Fruit fly (Drosophila melanogaster): ENCODE results near the gene CG9312.

CG9312 gene

DNA sequence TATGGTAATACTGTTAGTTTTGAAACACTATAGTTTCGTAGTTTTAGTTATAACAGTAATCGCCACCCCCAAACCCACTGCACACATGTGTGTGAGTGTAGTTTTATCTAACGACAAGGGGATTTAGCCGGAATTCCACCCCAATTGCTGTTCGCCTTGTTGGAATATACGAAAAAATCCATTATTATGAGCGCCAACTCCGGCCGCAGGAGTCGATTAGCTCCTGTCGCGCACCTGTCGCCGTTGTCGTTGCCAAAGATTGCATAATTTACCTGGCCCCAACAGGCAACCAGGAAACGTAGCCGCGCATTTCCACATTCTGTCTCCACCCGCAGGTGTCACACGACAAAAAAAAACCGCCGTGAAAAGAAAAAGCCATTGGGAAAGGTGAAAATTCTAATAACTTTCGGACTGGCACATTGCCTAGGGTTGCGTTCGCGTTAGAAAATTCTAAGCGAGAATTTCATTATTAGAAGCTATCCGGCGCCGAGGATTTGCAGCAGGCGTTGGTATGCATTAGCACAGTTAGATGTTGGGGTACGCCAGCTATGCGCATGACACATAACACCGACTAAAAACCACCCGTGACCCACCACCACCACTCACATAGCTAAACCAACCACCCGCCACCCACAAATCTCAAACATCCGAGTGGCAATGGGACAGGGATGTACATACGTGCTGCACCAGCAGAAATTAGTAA lies 37.8 kb downstream of the CG9312 start:
- TF ChIP-seq CG12104 (GFP tag; optimal IDR thresholded peaks at IDR 0.05): no peak
- TF ChIP-seq sqz (GFP tag; optimal IDR thresholded peaks at IDR 0.05): peak; percentile 41
- TF ChIP-seq kah (GFP tag; optimal IDR thresholded peaks at IDR 0.05): no peak
- 0 out of 2 replicates have a peak, but pooled peaks have one; percentile 5 for TF ChIP-seq Ada2b (GFP tag; IDR thresholded peaks at IDR 0.05)
- no peak for TF ChIP-seq Antp (GFP tag; optimal IDR thresholded peaks at IDR 0.05)
- TF ChIP-seq CG8944 (GFP tag; optimal IDR thresholded peaks at IDR 0.05): no peak
- TF ChIP-seq ewg (GFP tag; optimal IDR thresholded peaks at IDR 0.05): peak; percentile 73
- TF ChIP-seq CG2202 (tag; optimal IDR thresholded peaks at IDR 0.05): no peak
- TF ChIP-seq CG1792 (GFP tag; optimal IDR thresholded peaks at IDR 0.05): no peak
- TF ChIP-seq Ets65A (GFP tag): peak; percentile 7
- TF ChIP-seq ase (GFP tag; IDR thresholded peaks at IDR 0.05): 0 out of 3 replicates have a peak, but pooled peaks have one; percentile 7
- no peak for TF ChIP-seq CG18476 (GFP tag; optimal IDR thresholded peaks at IDR 0.05)
- no peak for TF ChIP-seq CG13775 (GFP tag; optimal IDR thresholded peaks at IDR 0.05)
- 0 out of 2 replicates have a peak, but pooled peaks have one; percentile 5 for TF ChIP-seq onecut (GFP tag; IDR thresholded peaks at IDR 0.05)
- peak; percentile 93 for TF ChIP-seq abd-A (tag; optimal IDR thresholded peaks at IDR 0.05)
- no peak for TF ChIP-seq phol (tag; optimal IDR thresholded peaks at IDR 0.05)
- no peak for TF ChIP-seq Hr39 (optimal IDR thresholded peaks at IDR 0.05)
- TF ChIP-seq sd (tag; optimal IDR thresholded peaks at IDR 0.05): peak; percentile 97
- peak; percentile 32; the same call in 1 of the 2 replicates for TF ChIP-seq Rfx (GFP tag; IDR thresholded peaks at IDR 0.05)
- TF ChIP-seq zen (tag; optimal IDR thresholded peaks at IDR 0.05): no peak
- no peak for TF ChIP-seq HLH54F (GFP tag; optimal IDR thresholded peaks at IDR 0.05)
- no peak for TF ChIP-seq sna (GFP tag; IDR thresholded peaks at IDR 0.05; ENCODE audit: partially characterized antibody)
- peak; percentile 7 for TF ChIP-seq scrt (GFP tag; optimal IDR thresholded peaks at IDR 0.05)
- TF ChIP-seq sens (GFP tag): peak; percentile 66
- TF ChIP-seq dm (GFP tag; optimal IDR thresholded peaks at IDR 0.05): no peak
- no peak for TF ChIP-seq CG12236 (GFP tag; optimal IDR thresholded peaks at IDR 0.05)
- no peak for TF ChIP-seq Meics (GFP tag; optimal IDR thresholded peaks at IDR 0.05)
- TF ChIP-seq CG31224 (GFP tag; IDR thresholded peaks at IDR 0.05): peak; percentile 99

DNA sequence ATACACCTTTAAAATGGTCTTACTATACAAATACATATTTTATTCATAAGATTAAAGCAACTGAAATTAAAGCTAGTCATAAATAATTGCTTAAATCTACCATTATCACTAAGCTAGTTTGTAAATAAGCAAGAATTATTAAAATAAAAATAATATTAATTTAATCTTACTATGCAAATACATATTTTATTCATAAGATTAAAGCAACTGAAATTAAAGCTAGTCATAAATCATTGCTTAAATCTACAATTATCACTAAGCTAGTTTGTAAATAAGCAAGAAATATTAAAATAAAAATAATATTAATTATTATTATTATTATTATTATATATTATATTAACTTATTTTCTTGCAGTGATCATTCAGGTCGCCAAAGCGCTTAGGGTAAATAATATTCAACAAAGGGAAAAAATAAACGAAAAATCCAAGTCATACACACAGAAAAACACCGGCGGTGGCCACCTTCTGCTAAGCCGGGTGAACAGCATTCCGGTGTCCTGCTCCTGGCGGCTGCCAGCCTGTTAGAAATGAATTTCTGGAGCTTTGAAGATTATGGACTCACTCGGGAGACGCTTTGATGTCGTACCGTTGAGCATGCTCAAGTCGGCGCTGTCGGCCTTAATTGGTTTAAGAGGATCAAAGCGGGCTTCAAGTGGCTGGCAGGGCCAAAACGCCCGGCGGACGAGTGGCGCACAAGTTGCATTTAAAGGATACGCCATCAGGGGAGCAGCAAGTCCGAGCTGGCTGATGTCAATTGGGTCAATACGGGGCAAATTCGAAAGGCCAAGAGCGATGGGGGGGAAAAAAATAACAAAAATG lies 38.5 kb downstream of the CG9312 start:
- TF ChIP-seq CG3281 (GFP tag; optimal IDR thresholded peaks at IDR 0.05) (peak; percentile 36), vnd (GFP tag; IDR thresholded peaks at IDR 0.05; ENCODE audit: partially characterized antibody) (no peak), vvl (GFP tag; IDR thresholded peaks at IDR 0.05) (no peak; the same call in 1 of the 2 replicates), CG12659 (GFP tag; optimal IDR thresholded peaks at IDR 0.05) (peak; percentile 22), phol (tag; optimal IDR thresholded peaks at IDR 0.05) (peak; percentile 37), CG14050 (GFP tag; IDR thresholded peaks at IDR 0.05) (no peak), nau (GFP tag; optimal IDR thresholded peaks at IDR 0.05) (peak; percentile 15), CG2875 (GFP tag; optimal IDR thresholded peaks at IDR 0.05) (no peak), CG11723 (GFP tag; optimal IDR thresholded peaks at IDR 0.05) (no peak), sens-2 (GFP tag; IDR thresholded peaks at IDR 0.05) (no peak), Hmx (GFP tag; optimal IDR thresholded peaks at IDR 0.05) (no peak), Asciz (GFP tag; optimal IDR thresholded peaks at IDR 0.05) (peak; percentile 31), Hr78 (GFP tag; optimal IDR thresholded peaks at IDR 0.05) (peak in 1 of 2 experiments; percentile 51), pros (GFP tag; optimal IDR thresholded peaks at IDR 0.05) (peak; percentile 96), pho (GFP tag; optimal IDR thresholded peaks at IDR 0.05) (no peak), CG18476 (GFP tag; optimal IDR thresholded peaks at IDR 0.05) (peak; percentile 21), dysf (GFP tag; IDR thresholded peaks at IDR 0.05) (peak; percentile 59), croc (GFP tag; conservative IDR thresholded peaks at IDR 0.05) (no peak), sd (tag; optimal IDR thresholded peaks at IDR 0.05) (peak; percentile 100), tll (GFP tag; optimal IDR thresholded peaks at IDR 0.05) (no peak), CG17186 (GFP tag; optimal IDR thresholded peaks at IDR 0.05) (no peak), tna (GFP tag; IDR thresholded peaks at IDR 0.05; ENCODE audit: partially characterized antibody) (no peak), CG18262 (tag; optimal IDR thresholded peaks at IDR 0.05) (peak; percentile 70)

Measured in whole organism, embryonic.